Worm (Caenorhabditis elegans): Measurements from ENCODE around the gene lbp-8.
A peak's percentile ranks its signal among the peaks of the same experiment; 100 is the strongest.

lbp-8 gene

ce11 chrV:13908916-13909176 is 18.3 kb downstream of the lbp-8 start, which contains the start of gene C06B3.6:
C06B3.6 (minus strand) TSS chrV:13908967.
- TF ChIP-seq ama-1 (optimal IDR thresholded peaks at IDR 0.05) (peak; percentile 64), madf-9 (GFP tag; conservative IDR thresholded peaks at IDR 0.05) (0 out of 2 replicates have a peak, but pooled peaks have one; percentile 6), aha-1 (tag) (peak; percentile 95), lin-29 (GFP tag; IDR thresholded peaks at IDR 0.05) (no peak)

- peak; percentile 36 to 93 for TF ChIP-seq mdl-1 (tag; optimal IDR thresholded peaks at IDR 0.05)
- TF ChIP-seq nhr-25 (tag; optimal IDR thresholded peaks at IDR 0.05; ENCODE audit: borderline replicate concordance, insufficient read depth): peak; percentile 52
- TF ChIP-seq pha-4 (GFP tag; IDR thresholded peaks at IDR 0.05): peak; percentile 30; the same call in 1 of the 2 replicates
- TF ChIP-seq pha-4 (tag; optimal IDR thresholded peaks at IDR 0.05): peak; percentile 41
- peak; percentile 63 to 88 for TF ChIP-seq lsy-2 (tag; optimal IDR thresholded peaks at IDR 0.05)
- TF ChIP-seq php-3 (GFP tag; IDR thresholded peaks at IDR 0.05): peak; percentile 92
- peak; percentile 98 for TF ChIP-seq nhr-11 (tag; optimal IDR thresholded peaks at IDR 0.05)
- peak; percentile 65 for TF ChIP-seq cey-2 (tag; optimal IDR thresholded peaks at IDR 0.05; ENCODE audit: borderline replicate concordance, insufficient read depth)
- peak; percentile 62; the same call in 1 of the 2 replicates for TF ChIP-seq tra-1 (GFP tag; IDR thresholded peaks at IDR 0.05)
- peak; percentile 49 for TF ChIP-seq ztf-7 (tag; optimal IDR thresholded peaks at IDR 0.05)
- TF ChIP-seq T20F7.1 (GFP tag; optimal IDR thresholded peaks at IDR 0.05): peak; percentile 67
- TF ChIP-seq hif-1 (tag; optimal IDR thresholded peaks at IDR 0.05): peak in 1 of 2 experiments; percentile 71
- TF ChIP-seq unc-39 (tag; optimal IDR thresholded peaks at IDR 0.05): no peak
- peak; percentile 96 for TF ChIP-seq hlh-11 (tag; optimal IDR thresholded peaks at IDR 0.05)
- peak; percentile 51 to 83 for TF ChIP-seq daf-16 (GFP tag; optimal IDR thresholded peaks at IDR 0.05)
- peak; percentile 99 for TF ChIP-seq daf-16 (tag; optimal IDR thresholded peaks at IDR 0.05)
- TF ChIP-seq mdt-29 (GFP tag; IDR thresholded peaks at IDR 0.05): peak; percentile 78
- no peak for TF ChIP-seq ces-1 (GFP tag; optimal IDR thresholded peaks at IDR 0.05)
- TF ChIP-seq hlh-30 (tag; optimal IDR thresholded peaks at IDR 0.05; ENCODE audit: insufficient read depth): peak; percentile 99
- peak; percentile 57 for TF ChIP-seq pqm-1 (tag; optimal IDR thresholded peaks at IDR 0.05)
- TF ChIP-seq lin-13 (GFP tag; optimal IDR thresholded peaks at IDR 0.05): peak; percentile 62
- no peak for TF ChIP-seq egl-27 (tag; optimal IDR thresholded peaks at IDR 0.05)
- TF ChIP-seq nhr-48 (tag; optimal IDR thresholded peaks at IDR 0.05): peak; percentile 75
- TF ChIP-seq nhr-28 (tag; optimal IDR thresholded peaks at IDR 0.05): peak; percentile 95
- peak; percentile 91 for TF ChIP-seq nhr-6 (tag; optimal IDR thresholded peaks at IDR 0.05)
- peak; percentile 52 for TF ChIP-seq dpl-1 (GFP tag; optimal IDR thresholded peaks at IDR 0.05)
- TF ChIP-seq saeg-2 (GFP tag; IDR thresholded peaks at IDR 0.05): 0 out of 2 replicates have a peak, but pooled peaks have one; percentile 10
- peak; percentile 95 for TF ChIP-seq dve-1 (tag; optimal IDR thresholded peaks at IDR 0.05; ENCODE audit: insufficient read depth)
- peak; percentile 57 for TF ChIP-seq nhr-102 (tag; optimal IDR thresholded peaks at IDR 0.05)
- TF ChIP-seq mep-1 (tag; optimal IDR thresholded peaks at IDR 0.05): peak; percentile 90
- peak; percentile 47 for TF ChIP-seq mxl-3 (GFP tag; optimal IDR thresholded peaks at IDR 0.05)
- TF ChIP-seq ama-1 (optimal IDR thresholded peaks at IDR 0.05): peak; percentile 81
- TF ChIP-seq spr-3 (GFP tag; optimal IDR thresholded peaks at IDR 0.05): no peak
- 0 out of 2 replicates have a peak, but pooled peaks have one; percentile 29 for TF ChIP-seq T26A8.4 (GFP tag; IDR thresholded peaks at IDR 0.05)
- TF ChIP-seq dmd-6 (GFP tag; IDR thresholded peaks at IDR 0.05): peak; percentile 95
- TF ChIP-seq fkh-10 (GFP tag; optimal IDR thresholded peaks at IDR 0.05): no peak
- peak; percentile 78 for TF ChIP-seq nhr-10 (tag; optimal IDR thresholded peaks at IDR 0.05)
- no peak for TF ChIP-seq egl-43 (GFP tag; IDR thresholded peaks at IDR 0.05)
- no peak for TF ChIP-seq ceh-62 (tag; optimal IDR thresholded peaks at IDR 0.05)
- TF ChIP-seq fos-1 (tag; optimal IDR thresholded peaks at IDR 0.05): peak; percentile 73
- peak; percentile 96 for TF ChIP-seq nhr-77 (tag; optimal IDR thresholded peaks at IDR 0.05)
- no peak for TF ChIP-seq F44E2.7 (GFP tag; IDR thresholded peaks at IDR 0.05)
- TF ChIP-seq unc-62 (GFP tag; optimal IDR thresholded peaks at IDR 0.05 in 1 of 2): peak in 1 of 2 experiments; percentile 98
- TF ChIP-seq unc-62 (tag; optimal IDR thresholded peaks at IDR 0.05): no peak
- TF ChIP-seq zip-2 (tag; optimal IDR thresholded peaks at IDR 0.05): peak; percentile 83
- TF ChIP-seq aha-1 (tag): peak; percentile 99
- no peak for TF ChIP-seq daf-12 (tag; optimal IDR thresholded peaks at IDR 0.05)
- TF ChIP-seq lin-1 (GFP tag; IDR thresholded peaks at IDR 0.05): peak; percentile 16; the same call in 1 of the 2 replicates
Observed at ce11 chrV:13909400-13909799, 18.8 kb downstream of the lbp-8 start, which contains the start of gene C06B3.7. C06B3.7 (plus strand) TSS chrV:13909686.

Data from whole organism, L4 larva.